Fruit fly (Drosophila melanogaster) whole organism, embryonic: ENCODE data around the gene Jhbp7.
A peak's percentile ranks its signal among the peaks of the same experiment; 100 is the strongest.

ENCODE experiments used
- Asciz ChIP-seq: fragments of 200-800 bp; sonication (Bioruptor generic); optimal IDR thresholded peaks from 2 replicates; lab custom pipeline; 2017; ENCODE audit warnings: missing biosample characterization, mild to moderate bottlenecking, missing genetic modification characterization, missing genetic modification reagents
- Bgb ChIP-seq: fragments of 200-800 bp; sonication (Bioruptor generic); IDR thresholded peaks from 2 replicates; pipeline ENCODE4 v1.3.6; 2022; ENCODE audit warnings: missing biosample characterization, missing genetic modification characterization; ENCODE audit not compliant: partially characterized antibody
- CG10209 ChIP-seq: fragments of 200-800 bp; sonication (Bioruptor generic); optimal IDR thresholded peaks from 3 replicates; lab custom pipeline; 2017; ENCODE audit warnings: missing biosample characterization, mild to moderate bottlenecking, missing genetic modification characterization, missing genetic modification reagents
- CG11695 ChIP-seq: fragments of 200-800 bp; sonication (Bioruptor generic); IDR thresholded peaks from 3 replicates; pipeline ENCODE4 v1.3.6; 2022; ENCODE audit warnings: missing biosample characterization, missing genetic modification characterization
- CG12236 ChIP-seq: fragments of 200-800 bp; sonication (Bioruptor generic); optimal IDR thresholded peaks from 2 replicates; lab custom pipeline; 2016; ENCODE audit warnings: missing biosample characterization, missing genetic modification characterization
- CG12391 ChIP-seq: fragments of 200-800 bp; sonication (Bioruptor generic); optimal IDR thresholded peaks from 3 replicates; lab custom pipeline; 2018; ENCODE audit warnings: missing biosample characterization, mild to moderate bottlenecking, missing genetic modification characterization, moderate library complexity
- CG15073 ChIP-seq: fragments of 200-800 bp; sonication (Bioruptor generic); optimal IDR thresholded peaks from 2 replicates; lab custom pipeline; 2016; ENCODE audit warnings: missing biosample characterization, missing genetic modification characterization
- CG15269 ChIP-seq: fragments of 200-800 bp; sonication (Bioruptor generic); optimal IDR thresholded peaks from 2 replicates; lab custom pipeline; 2018; ENCODE audit warnings: missing biosample characterization, mild to moderate bottlenecking, missing genetic modification characterization, moderate library complexity
- CG15514 ChIP-seq: fragments of 200-800 bp; sonication (Bioruptor generic); optimal IDR thresholded peaks from 3 replicates; lab custom pipeline; 2017; ENCODE audit warnings: missing biosample characterization, missing genetic modification characterization, mild to moderate bottlenecking, moderate library complexity, missing genetic modification reagents
- CG16779 ChIP-seq: fragments of 200-800 bp; sonication (Bioruptor generic); IDR thresholded peaks from 2 replicates; pipeline ENCODE4 v1.3.6; 2022; ENCODE audit warnings: missing biosample characterization, missing genetic modification characterization
- CG17186 ChIP-seq: fragments of 200-800 bp; sonication (Bioruptor generic); optimal IDR thresholded peaks from 3 replicates; lab custom pipeline; 2017; ENCODE audit warnings: missing biosample characterization, missing genetic modification reagents, missing genetic modification characterization
- CG17359 ChIP-seq: fragments of 200-800 bp; sonication (Bioruptor generic); optimal IDR thresholded peaks from 3 replicates; lab custom pipeline; 2018; ENCODE audit warnings: missing biosample characterization, mild to moderate bottlenecking, missing genetic modification characterization, moderate library complexity
- CG17385 ChIP-seq: fragments of 200-800 bp; sonication (Bioruptor generic); optimal IDR thresholded peaks from 3 replicates; lab custom pipeline; 2018; ENCODE audit warnings: missing biosample characterization, mild to moderate bottlenecking, missing genetic modification characterization
- CG17829 ChIP-seq: fragments of 200-800 bp; optimal IDR thresholded peaks from 2 replicates; lab custom pipeline; 2019; ENCODE audit warnings: missing biosample characterization, mild to moderate bottlenecking, missing genetic modification characterization, moderate library complexity
- CG2202 ChIP-seq: fragments of 200-800 bp; sonication (Bioruptor generic); optimal IDR thresholded peaks from 2 replicates; lab custom pipeline; 2018; ENCODE audit warnings: missing biosample characterization, mild to moderate bottlenecking, missing genetic modification characterization
- CG2889 ChIP-seq: fragments of 200-800 bp; sonication (Bioruptor generic); IDR thresholded peaks from 3 replicates; pipeline ENCODE4 v1.3.6; 2022; ENCODE audit warnings: missing biosample characterization, missing genetic modification characterization
- CG30020 ChIP-seq: fragments of 200-800 bp; optimal IDR thresholded peaks from 2 replicates; lab custom pipeline; 2019; ENCODE audit warnings: missing biosample characterization, mild to moderate bottlenecking, missing genetic modification characterization, moderate library complexity
- CG34224 ChIP-seq: fragments of 200-800 bp; sonication (Bioruptor generic); IDR thresholded peaks from 3 replicates; pipeline ENCODE4 v1.3.6; 2022; ENCODE audit warnings: missing biosample characterization, missing genetic modification characterization; ENCODE audit not compliant: partially characterized antibody
- CG4404 ChIP-seq: fragments of 200-800 bp; sonication (Bioruptor generic); IDR thresholded peaks from 2 replicates; pipeline ENCODE4 v1.3.6; 2022; ENCODE audit warnings: missing biosample characterization, missing genetic modification characterization
- CG4854 ChIP-seq: fragments of 200-800 bp; sonication (Bioruptor generic); optimal IDR thresholded peaks from 2 replicates; lab custom pipeline; 2016; ENCODE audit warnings: missing biosample characterization, missing genetic modification characterization, inconsistent platforms
- CG6254 ChIP-seq: fragments of 200-800 bp; sonication (Bioruptor generic); optimal IDR thresholded peaks from 3 replicates; lab custom pipeline; 2017; ENCODE audit warnings: mild to moderate bottlenecking, missing biosample characterization, missing genetic modification reagents, missing genetic modification characterization
- CG6813 ChIP-seq: fragments of 200-800 bp; sonication (Bioruptor generic); optimal IDR thresholded peaks from 2 replicates; lab custom pipeline; 2017; ENCODE audit warnings: missing biosample characterization, missing genetic modification characterization, mild to moderate bottlenecking, moderate library complexity, missing genetic modification reagents
- CG7987 ChIP-seq: fragments of 200-800 bp; sonication (Bioruptor generic); optimal IDR thresholded peaks from 2 replicates; lab custom pipeline; 2018; ENCODE audit warnings: missing biosample characterization, mild to moderate bottlenecking, missing genetic modification characterization, moderate library complexity
- CG9797 ChIP-seq: fragments of 200-800 bp; sonication (Bioruptor generic); optimal IDR thresholded peaks from 3 replicates; lab custom pipeline; 2018; ENCODE audit warnings: missing biosample characterization, mild to moderate bottlenecking, missing genetic modification characterization
- Chrac-16 ChIP-seq: fragments of 200-800 bp; sonication (Bioruptor generic); optimal IDR thresholded peaks from 3 replicates; lab custom pipeline; 2016; ENCODE audit warnings: missing biosample characterization, missing genetic modification characterization
- Ets65A ChIP-seq: fragments of 200-800 bp; sonication (Bioruptor generic); peaks from one replicate; lab custom pipeline; 2016; ENCODE audit warnings: missing biosample characterization, missing genetic modification characterization
- HmgD ChIP-seq: fragments of 200-800 bp; sonication (Bioruptor generic); optimal IDR thresholded peaks from 3 replicates; lab custom pipeline; 2016; ENCODE audit warnings: missing biosample characterization, missing genetic modification characterization
- Hmr ChIP-seq: fragments of 200-800 bp; sonication (Bioruptor generic); optimal IDR thresholded peaks from 3 replicates; lab custom pipeline; 2017; ENCODE audit warnings: mild to moderate bottlenecking, missing biosample characterization, missing genetic modification reagents, missing genetic modification characterization
- Mad ChIP-seq: fragments of 200-800 bp; sonication (Bioruptor generic); optimal IDR thresholded peaks from 2 replicates; lab custom pipeline; 2016; ENCODE audit warnings: missing biosample characterization, missing genetic modification characterization
- Optix ChIP-seq: fragments of 200-800 bp; sonication (Bioruptor generic); IDR thresholded peaks from 3 replicates; pipeline ENCODE4 v1.3.6; 2022; ENCODE audit warnings: missing biosample characterization, missing genetic modification characterization
- PHDP ChIP-seq: fragments of 200-800 bp; sonication (Bioruptor generic); optimal IDR thresholded peaks from 3 replicates; lab custom pipeline; 2018; ENCODE audit warnings: missing biosample characterization, mild to moderate bottlenecking, missing genetic modification characterization, moderate library complexity
- Ssrp ChIP-seq: fragments of 200-800 bp; sonication (Bioruptor generic); optimal IDR thresholded peaks from 2 replicates; lab custom pipeline; 2018; ENCODE audit warnings: missing biosample characterization, mild to moderate bottlenecking, missing genetic modification characterization, moderate library complexity
- Taf1 ChIP-seq: fragments of 200-800 bp; sonication (Bioruptor generic); IDR thresholded peaks from 2 replicates; pipeline ENCODE4 v1.3.6; 2022; ENCODE audit warnings: missing biosample characterization, missing genetic modification characterization
- ab ChIP-seq: fragments of 200-800 bp; sonication (Bioruptor generic); optimal IDR thresholded peaks from 2 replicates; lab custom pipeline; 2016; ENCODE audit warnings: missing biosample characterization, missing genetic modification characterization
- abd-A ChIP-seq: fragments of 200-800 bp; sonication (Bioruptor generic); optimal IDR thresholded peaks from 3 replicates; lab custom pipeline; 2019; ENCODE audit warnings: missing biosample characterization, mild to moderate bottlenecking, missing genetic modification characterization, moderate library complexity
- bbx ChIP-seq: fragments of 200-800 bp; sonication (Bioruptor generic); IDR thresholded peaks from 2 replicates; pipeline ENCODE4 v1.3.6; 2022; ENCODE audit warnings: missing biosample characterization, missing genetic modification characterization; ENCODE audit not compliant: partially characterized antibody
- bigmax ChIP-seq: fragments of 200-800 bp; sonication (Bioruptor generic); optimal IDR thresholded peaks from 2 replicates; lab custom pipeline; 2018; ENCODE audit warnings: missing biosample characterization, mild to moderate bottlenecking, missing genetic modification characterization
- cg ChIP-seq: fragments of 200-800 bp; sonication (Bioruptor generic); optimal IDR thresholded peaks from 3 replicates; lab custom pipeline; 2019; ENCODE audit warnings: missing biosample characterization, mild to moderate bottlenecking, missing genetic modification characterization, moderate library complexity
- dysf ChIP-seq: fragments of 200-800 bp; sonication (Bioruptor generic); IDR thresholded peaks from 3 replicates; pipeline ENCODE4 v1.3.6; 2022; ENCODE audit warnings: missing biosample characterization, missing genetic modification characterization
- gem ChIP-seq: fragments of 200-800 bp; sonication (Bioruptor generic); optimal IDR thresholded peaks from 2 replicates; lab custom pipeline; 2019; ENCODE audit warnings: missing biosample characterization, mild to moderate bottlenecking, missing genetic modification characterization, moderate library complexity
- h ChIP-seq: fragments of >200 bp; optimal IDR thresholded peaks from 2 replicates; lab custom pipeline; 2017
- insv ChIP-seq, 2 experiments: fragments of 200-800 bp; sonication (Bioruptor generic); optimal IDR thresholded peaks; 3 replicates each; lab custom pipeline; 2016 to 2018; ENCODE audit warnings: missing biosample characterization in 2 of 2, missing genetic modification characterization in 2 of 2
- kay ChIP-seq: fragments of 200-800 bp; sonication (Bioruptor generic); optimal IDR thresholded peaks from 2 replicates; lab custom pipeline; 2016; ENCODE audit warnings: missing biosample characterization, missing genetic modification characterization
- nerfin-1 ChIP-seq: fragments of 200-800 bp; sonication (Bioruptor generic); optimal IDR thresholded peaks from 3 replicates; lab custom pipeline; 2019; ENCODE audit warnings: missing biosample characterization, mild to moderate bottlenecking, missing genetic modification characterization, moderate library complexity
- oc ChIP-seq: fragments of 200-800 bp; sonication (Bioruptor generic); optimal IDR thresholded peaks from 2 replicates; lab custom pipeline; 2018; ENCODE audit warnings: missing biosample characterization, mild to moderate bottlenecking, missing genetic modification characterization, moderate library complexity
- phol ChIP-seq: fragments of 200-800 bp; sonication (Bioruptor generic); optimal IDR thresholded peaks from 3 replicates; lab custom pipeline; 2018; ENCODE audit warnings: missing biosample characterization, mild to moderate bottlenecking, missing genetic modification characterization, moderate library complexity
- sim ChIP-seq: fragments of 200-800 bp; sonication (Bioruptor generic); IDR thresholded peaks from 2 replicates; pipeline ENCODE4 v1.3.6; 2022; ENCODE audit warnings: missing biosample characterization, missing genetic modification characterization
- so ChIP-seq: fragments of 200-800 bp; sonication (Bioruptor generic); IDR thresholded peaks from 3 replicates; pipeline ENCODE4 v1.3.6; 2022; ENCODE audit warnings: missing biosample characterization, missing genetic modification characterization
- sug ChIP-seq: fragments of 200-800 bp; optimal IDR thresholded peaks from 2 replicates; lab custom pipeline; 2019; ENCODE audit warnings: missing biosample characterization, mild to moderate bottlenecking, missing genetic modification characterization, moderate library complexity
- tll ChIP-seq, 2 experiments: fragments of 200-800 bp in 1 of 2; fragments of >200 bp in 1 of 2; sonication (Bioruptor generic) in 1 of 2; optimal IDR thresholded peaks; 2 replicates each; lab custom pipeline; 2017 to 2019; ENCODE audit warnings: missing biosample characterization in 2 of 2, missing genetic modification characterization in 2 of 2, mild to moderate bottlenecking in 1 of 2, moderate library complexity in 1 of 2
- yki ChIP-seq: fragments of >200 bp; optimal IDR thresholded peaks from 3 replicates; lab custom pipeline; 2018

The Jhbp7 gene

dm6 chr3R:25215123-25215522, 22.3 kb upstream of the Jhbp7 start, which contains the start of gene Saysd1 (continued):
- TF ChIP-seq Ssrp (tag; lab: Kevin White, UChicago) (no peak), kay (GFP tag; lab: Kevin White, UChicago) (peak; percentile 14), Hmr (no peak), oc (tag; lab: Kevin White, UChicago) (no peak), Optix (no peak), gem (tag; lab: Kevin White, UChicago) (no peak), CG15269 (tag; lab: Kevin White, UChicago) (no peak), CG11695 (GFP tag; lab: Robert Waterston, UW) (0 out of 3 replicates have a peak, but pooled peaks have one; percentile 34), insv (GFP tag; optimal IDR thresholded peaks at IDR 0.05; lab: Kevin White, UChicago) (no peak), PHDP (tag; lab: Kevin White, UChicago) (peak; percentile 7), abd-A (tag; lab: Kevin White, UChicago) (no peak), Asciz (GFP tag; lab: Kevin White, UChicago) (peak; percentile 28), Mad (no peak), sim (GFP tag; lab: Robert Waterston, UW) (no peak), CG2202 (tag; lab: Kevin White, UChicago) (no peak), CG10209 (GFP tag; lab: Kevin White, UChicago) (no peak), CG17385 (GFP tag; lab: Kevin White, UChicago) (no peak), Taf1 (no peak), CG16779 (GFP tag; lab: Robert Waterston, UW) (no peak), CG34224 (peak; percentile 91), Bgb (GFP tag; lab: Robert Waterston, UW) (peak; percentile 85), dysf (GFP tag; lab: Robert Waterston, UW) (peak; percentile 45; the same call in 1 of the 3 replicates), Chrac-16 (GFP tag; lab: Kevin White, UChicago) (no peak), CG7987 (GFP tag; lab: Kevin White, UChicago) (peak; percentile 11), sug (tag; lab: Kevin White, UChicago) (no peak), CG9797 (GFP tag; lab: Kevin White, UChicago) (no peak), CG15073 (GFP tag; lab: Kevin White, UChicago) (no peak), tll (GFP tag; optimal IDR thresholded peaks at IDR 0.05; lab: Kevin White, UChicago) (no peak), CG30020 (no peak), h (no peak), nerfin-1 (tag; lab: Kevin White, UChicago) (peak; percentile 12), CG4854 (GFP tag; lab: Kevin White, UChicago) (peak; percentile 14), HmgD (GFP tag; lab: Kevin White, UChicago) (no peak), CG17359 (tag; lab: Kevin White, UChicago) (peak; percentile 45), CG6254 (no peak), ab (GFP tag; lab: Kevin White, UChicago) (no peak), CG12391 (tag; lab: Kevin White, UChicago) (no peak), phol (tag; lab: Kevin White, UChicago) (peak; percentile 36), so (GFP tag; lab: Robert Waterston, UW) (no peak), CG17186 (GFP tag; lab: Kevin White, UChicago) (no peak), bigmax (no peak), yki (lab: Kevin White, UChicago) (no peak), CG15514 (peak; percentile 38), CG6813 (GFP tag; lab: Kevin White, UChicago) (no peak), Ets65A (GFP tag; lab: Kevin White, UChicago) (peak; percentile 50), CG2889 (no peak), CG17829 (tag; lab: Kevin White, UChicago) (no peak), CG12236 (GFP tag; lab: Kevin White, UChicago) (no peak), cg (GFP tag; lab: Kevin White, UChicago) (no peak), CG4404 (GFP tag; lab: Robert Waterston, UW) (no peak), bbx (GFP tag; lab: Robert Waterston, UW) (peak; percentile 92)
